Worm (Caenorhabditis elegans) whole organism, L4/young adult: ENCODE data around the gene srx-42.

Experiments
- W03F9.2 ChIP-seq: fragments of 150-350 bp; optimal IDR thresholded peaks from 2 replicates; lab custom pipeline; 2014; ENCODE audit warnings: missing biosample characterization, missing genetic modification characterization
- dao-5 ChIP-seq: sonication (generic microtip); optimal IDR thresholded peaks from 2 replicates; lab custom pipeline; 2016; ENCODE audit warnings: missing genotype, missing genetic modification characterization, moderate library complexity, missing compliant biosample characterization
- him-1 ChIP-seq: sonication (generic microtip); optimal IDR thresholded peaks from 2 replicates; lab custom pipeline; 2016; ENCODE audit warnings: missing genotype, missing genetic modification reagents, missing genetic modification characterization, missing compliant biosample characterization

Gene srx-42

DNA sequence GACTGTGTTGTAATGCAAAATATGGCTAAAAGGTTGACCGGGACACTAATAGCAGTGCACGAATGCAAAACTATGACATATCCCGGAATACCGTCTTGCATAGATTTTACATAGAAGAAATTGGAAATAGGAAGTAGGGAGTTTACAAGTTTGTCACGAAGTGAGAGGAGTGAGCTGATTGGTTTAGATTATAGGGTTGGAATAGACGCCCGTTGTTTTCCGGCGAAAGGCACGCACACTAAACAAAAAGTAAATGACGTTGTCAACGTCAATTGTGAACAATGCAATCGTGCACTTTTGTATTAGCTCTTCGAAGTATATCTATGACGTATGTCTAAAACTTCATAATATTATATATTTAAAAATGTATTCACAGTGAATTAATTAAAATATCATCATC lies 40.1 kb downstream of the srx-42 start, which contains the start of gene srh-24:
Gene srh-24, minus strand, starts transcription at position 101 of the 400 bp plus-strand sequence.
- no peak for TF ChIP-seq W03F9.2
- TF ChIP-seq him-1 (tag; lab: Kevin White, UChicago) = no peak
- no peak for TF ChIP-seq dao-5 (tag; lab: Kevin White, UChicago)

DNA sequence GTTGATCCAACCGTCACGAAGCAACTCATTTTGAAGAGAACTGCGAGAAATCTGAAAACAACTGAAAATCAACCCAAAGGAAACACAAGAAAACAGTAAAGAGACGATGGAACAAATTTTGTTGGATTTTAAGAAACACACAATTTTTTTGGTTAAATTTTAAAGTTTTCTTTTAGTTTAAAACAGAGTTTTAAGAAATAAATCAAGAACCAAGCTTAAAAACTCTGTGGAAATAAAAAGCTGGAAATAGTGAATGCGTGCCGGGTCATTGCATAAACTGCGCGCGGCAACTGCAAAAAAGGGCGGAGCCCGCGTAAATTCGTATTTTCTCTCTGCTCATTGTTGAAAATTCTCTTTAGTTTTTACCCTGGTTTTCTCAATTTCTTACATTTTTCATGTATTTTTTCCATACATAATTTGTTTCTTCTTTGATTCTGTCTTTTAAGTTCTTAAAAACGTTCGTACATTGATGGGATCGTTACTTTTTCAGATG lies 41.1 kb downstream of the srx-42 start, which contains the start of the genes algn-13 and R10D12.13:
Gene algn-13, minus strand, starts transcription at position 51 of the 493 bp plus-strand sequence.
Gene R10D12.13, plus strand, starts transcription at position 491 of the 493 bp plus-strand sequence.
- no peak for TF ChIP-seq him-1 (tag; lab: Kevin White, UChicago)
- TF ChIP-seq W03F9.2 = peak; percentile 78

- TF ChIP-seq dao-5 (tag; lab: Kevin White, UChicago) = no peak
- no peak for TF ChIP-seq him-1 (tag; lab: Kevin White, UChicago)
- TF ChIP-seq W03F9.2 = no peak
Observed at ce11 chrV:13963279-13963976, 42.6 kb downstream of the srx-42 start, which contains the start of gene sao-1. sao-1 (plus strand) TSS chrV:13963926.
